Worm (Caenorhabditis elegans) whole organism, late embryonic: Measurements from ENCODE around the gene aqp-3.

Source experiments
- C08G9.2 ChIP-seq: sonication (generic microtip); optimal IDR thresholded peaks from 2 replicates; lab custom pipeline; 2016; ENCODE audit warnings: mild to moderate bottlenecking, missing genetic modification characterization, moderate library complexity, missing compliant biosample characterization
- F13H6.1 ChIP-seq: sonication (generic microtip); optimal IDR thresholded peaks from 2 replicates; lab custom pipeline; 2016; ENCODE audit warnings: missing genetic modification characterization, missing compliant biosample characterization
- K02D7.2 ChIP-seq: sonication (generic microtip); optimal IDR thresholded peaks from 2 replicates; lab custom pipeline; 2017; ENCODE audit warnings: mild to moderate bottlenecking, missing genetic modification characterization, missing compliant biosample characterization
- K09A11.1 ChIP-seq: sonication (generic microtip); optimal IDR thresholded peaks from 2 replicates; lab custom pipeline; 2017; ENCODE audit warnings: antibody characterized with exemption, mild to moderate bottlenecking, missing genetic modification characterization, missing compliant biosample characterization; ENCODE audit not compliant: insufficient read depth
- T23F11.4 ChIP-seq: fragments of 200-800 bp; sonication (Bioruptor generic); optimal IDR thresholded peaks from 2 replicates; lab custom pipeline; 2018; ENCODE audit warnings: mild to moderate bottlenecking, missing genetic modification characterization, missing compliant biosample characterization
- Y22D7AL.16 ChIP-seq: sonication (generic microtip); optimal IDR thresholded peaks from 2 replicates; lab custom pipeline; 2016; ENCODE audit warnings: missing genetic modification characterization, missing compliant biosample characterization
- ama-1 ChIP-seq: fragments of 150-350 bp; optimal IDR thresholded peaks from 2 replicates; lab custom pipeline; 2014
- ceh-14 ChIP-seq: sonication (generic microtip); optimal IDR thresholded peaks from 2 replicates; lab custom pipeline; 2016; ENCODE audit warnings: missing genotype, missing genetic modification characterization, missing compliant biosample characterization
- ceh-18 ChIP-seq: sonication (generic microtip); optimal IDR thresholded peaks from 2 replicates; lab custom pipeline; 2016; ENCODE audit warnings: missing genetic modification characterization, missing compliant biosample characterization
- ceh-19 ChIP-seq: fragments of 200-800 bp; sonication (Bioruptor generic); optimal IDR thresholded peaks from 2 replicates; lab custom pipeline; 2018; ENCODE audit warnings: mild to moderate bottlenecking, missing genetic modification characterization, missing compliant biosample characterization
- ceh-2 ChIP-seq: sonication (generic microtip); optimal IDR thresholded peaks from 2 replicates; lab custom pipeline; 2016; ENCODE audit warnings: missing genotype, missing genetic modification characterization, missing compliant biosample characterization
- ceh-24 ChIP-seq: sonication (generic microtip); optimal IDR thresholded peaks from 2 replicates; lab custom pipeline; 2016; ENCODE audit warnings: mild to moderate bottlenecking, missing genetic modification characterization, missing compliant biosample characterization
- ceh-30 ChIP-seq: fragments of 150-350 bp; optimal IDR thresholded peaks from 2 replicates; lab custom pipeline; 2014; ENCODE audit warnings: missing biosample characterization, missing genetic modification characterization
- ceh-31 ChIP-seq: sonication (generic microtip); optimal IDR thresholded peaks from 2 replicates; lab custom pipeline; 2016; ENCODE audit warnings: missing genetic modification characterization, missing compliant biosample characterization
- ceh-45 ChIP-seq: fragments of 200-800 bp; sonication (Bioruptor generic); IDR thresholded peaks from 2 replicates; pipeline ENCODE4 v1.3.6; 2022; ENCODE audit warnings: missing genetic modification reagents, missing genetic modification characterization, missing compliant biosample characterization
- ceh-48 ChIP-seq: sonication (generic microtip); optimal IDR thresholded peaks from 2 replicates; lab custom pipeline; 2016; ENCODE audit warnings: missing genetic modification characterization, inconsistent platforms, missing compliant biosample characterization
- ceh-6 ChIP-seq: fragments of 200-800 bp; sonication (Bioruptor generic); optimal IDR thresholded peaks from 2 replicates; lab custom pipeline; 2018; ENCODE audit warnings: mild to moderate bottlenecking, missing genetic modification characterization, missing compliant biosample characterization
- dmd-4 ChIP-seq: sonication (generic microtip); optimal IDR thresholded peaks from 2 replicates; lab custom pipeline; 2016; ENCODE audit warnings: borderline replicate concordance, missing genetic modification characterization, missing compliant biosample characterization
- dve-1 ChIP-seq: sonication (generic microtip); optimal IDR thresholded peaks from 2 replicates; lab custom pipeline; 2017; ENCODE audit warnings: antibody characterized with exemption, mild to moderate bottlenecking, missing genetic modification characterization, missing compliant biosample characterization
- elt-2 ChIP-seq: sonication (generic microtip); optimal IDR thresholded peaks from 2 replicates; lab custom pipeline; 2016; ENCODE audit warnings: missing genetic modification reagents, missing genetic modification characterization, missing compliant biosample characterization
- elt-4 ChIP-seq: sonication (generic microtip); optimal IDR thresholded peaks from 2 replicates; lab custom pipeline; 2016; ENCODE audit warnings: missing genetic modification characterization, missing compliant biosample characterization
- eyg-1 ChIP-seq: sonication (generic microtip); optimal IDR thresholded peaks from 2 replicates; lab custom pipeline; 2016; ENCODE audit warnings: missing genotype, missing genetic modification characterization, missing compliant biosample characterization
- fax-1 ChIP-seq: sonication (generic microtip); optimal IDR thresholded peaks from 2 replicates; lab custom pipeline; 2016; ENCODE audit warnings: missing genotype, missing genetic modification characterization, missing compliant biosample characterization
- fkh-10 ChIP-seq: fragments of 150-350 bp; optimal IDR thresholded peaks from 2 replicates; lab custom pipeline; 2014; ENCODE audit warnings: missing biosample characterization, missing genetic modification reagents, missing genetic modification characterization
- fkh-6 ChIP-seq: sonication (generic microtip); optimal IDR thresholded peaks from 2 replicates; lab custom pipeline; 2016; ENCODE audit warnings: missing genetic modification characterization, missing compliant biosample characterization
- gmeb-2 ChIP-seq: sonication (generic microtip); optimal IDR thresholded peaks from 2 replicates; lab custom pipeline; 2016; ENCODE audit warnings: missing genetic modification characterization, inconsistent platforms, missing compliant biosample characterization
- hlh-15 ChIP-seq: sonication (generic microtip); optimal IDR thresholded peaks from 2 replicates; lab custom pipeline; 2016; ENCODE audit warnings: missing genetic modification characterization, missing compliant biosample characterization
- hlh-6 ChIP-seq: sonication (generic microtip); optimal IDR thresholded peaks from 2 replicates; lab custom pipeline; 2016; ENCODE audit warnings: missing genotype, missing genetic modification characterization, missing compliant biosample characterization
- hlh-8 ChIP-seq: sonication (generic microtip); optimal IDR thresholded peaks from 2 replicates; lab custom pipeline; 2016; ENCODE audit warnings: missing genotype, missing genetic modification characterization, missing compliant biosample characterization
- lim-6 ChIP-seq: sonication (generic microtip); optimal IDR thresholded peaks from 2 replicates; lab custom pipeline; 2016; ENCODE audit warnings: missing genetic modification characterization, missing compliant biosample characterization
- nhr-11 ChIP-seq: fragments of 150-350 bp; optimal IDR thresholded peaks from 2 replicates; lab custom pipeline; 2014; ENCODE audit warnings: missing biosample characterization, missing genetic modification characterization
- npax-4 ChIP-seq: sonication (generic microtip); optimal IDR thresholded peaks from 2 replicates; lab custom pipeline; 2016; ENCODE audit warnings: missing genetic modification characterization, missing compliant biosample characterization
- pat-9 ChIP-seq: fragments of 200-800 bp; sonication (Bioruptor generic); optimal IDR thresholded peaks from 2 replicates; lab custom pipeline; 2018; ENCODE audit warnings: mild to moderate bottlenecking, missing genetic modification characterization, moderate library complexity, missing compliant biosample characterization
- pha-4 ChIP-seq: fragments of 150-350 bp; optimal IDR thresholded peaks from 2 replicates; lab custom pipeline; 2018; ENCODE audit warnings: missing biosample characterization, missing genetic modification reagents, missing genetic modification characterization
- pqm-1 ChIP-seq: sonication (generic microtip); optimal IDR thresholded peaks from 2 replicates; lab custom pipeline; 2016; ENCODE audit warnings: missing genetic modification characterization, missing compliant biosample characterization
- pros-1 ChIP-seq: fragments of 150-350 bp; optimal IDR thresholded peaks from 2 replicates; lab custom pipeline; 2014; ENCODE audit warnings: missing biosample characterization, missing genetic modification reagents, missing genetic modification characterization
- ref-2 ChIP-seq: sonication (generic microtip); optimal IDR thresholded peaks from 2 replicates; lab custom pipeline; 2016; ENCODE audit warnings: missing genetic modification characterization, missing compliant biosample characterization
- sdc-2 ChIP-seq: sonication (generic microtip); optimal IDR thresholded peaks from 2 replicates; lab custom pipeline; 2016; ENCODE audit warnings: missing genotype, missing genetic modification characterization, missing compliant biosample characterization
- sox-2 ChIP-seq: fragments of 200-800 bp; sonication (Bioruptor generic); IDR thresholded peaks from 2 replicates; pipeline ENCODE4 v1.3.6; 2022; ENCODE audit warnings: missing genetic modification reagents, missing genetic modification characterization, missing compliant biosample characterization
- sox-4 ChIP-seq: sonication (generic microtip); optimal IDR thresholded peaks from 2 replicates; lab custom pipeline; 2017; ENCODE audit warnings: mild to moderate bottlenecking, missing genetic modification characterization, inconsistent platforms, missing compliant biosample characterization
- tbx-7 ChIP-seq: sonication (generic microtip); optimal IDR thresholded peaks from 2 replicates; lab custom pipeline; 2016; ENCODE audit warnings: missing genotype, missing genetic modification characterization, missing compliant biosample characterization
- ttx-3 ChIP-seq: sonication (generic microtip); optimal IDR thresholded peaks from 2 replicates; lab custom pipeline; 2016; ENCODE audit warnings: missing genetic modification reagents, missing genetic modification characterization, missing compliant biosample characterization
- unc-3 ChIP-seq, 2 experiments: fragments of 200-800 bp in 1 of 2; sonication (Bioruptor generic) in 1 of 2; sonication (generic microtip) in 1 of 2; conservative IDR thresholded peaks in 1 of 2; optimal IDR thresholded peaks in 1 of 2; 2 replicates each; pipeline versions ENCODE4 v1.3.6 to Lab custom; 2016 to 2022; ENCODE audit warnings: missing compliant biosample characterization in 2 of 2, missing genetic modification characterization in 2 of 2, missing genetic modification reagents in 1 of 2
- unc-42 ChIP-seq: sonication (generic microtip); optimal IDR thresholded peaks from 2 replicates; lab custom pipeline; 2016; ENCODE audit warnings: missing genotype, missing genetic modification characterization, missing compliant biosample characterization
- unc-55 ChIP-seq: sonication (generic microtip); optimal IDR thresholded peaks from 2 replicates; lab custom pipeline; 2017; ENCODE audit warnings: missing biosample characterization, missing genetic modification reagents, missing genetic modification characterization
- unc-86 ChIP-seq: sonication (generic microtip); optimal IDR thresholded peaks from 2 replicates; lab custom pipeline; 2016; ENCODE audit warnings: missing genetic modification characterization, missing compliant biosample characterization

The aqp-3 gene

ce11 chrIV:10933062-10933552 lies 33.2 kb downstream of the aqp-3 start, which contains the start of the genes dnc-1 and lsm-7 (continued):
- TF ChIP-seq lim-6 (tag; lab: Kevin White, UChicago) = no peak
- no peak for TF ChIP-seq ceh-2 (tag; lab: Kevin White, UChicago)
- TF ChIP-seq ceh-31 (tag; lab: Kevin White, UChicago) = peak; percentile 20
- TF ChIP-seq hlh-6 (tag; lab: Kevin White, UChicago) = no peak
- TF ChIP-seq sox-4 (tag; lab: Kevin White, UChicago) = no peak
- no peak for TF ChIP-seq fax-1 (tag; lab: Kevin White, UChicago)
- TF ChIP-seq ceh-48 = peak; percentile 36

- TF ChIP-seq C08G9.2 (no peak), unc-86 (no peak), dmd-4 (tag; lab: Kevin White, UChicago) (no peak), ceh-24 (tag; lab: Kevin White, UChicago) (no peak), T23F11.4 (GFP tag; lab: Kevin White, UChicago) (no peak), tbx-7 (tag; lab: Kevin White, UChicago) (no peak), elt-4 (tag; lab: Kevin White, UChicago) (no peak), ceh-19 (no peak), unc-55 (no peak), dve-1 (tag; lab: Kevin White, UChicago) (no peak), gmeb-2 (tag; lab: Kevin White, UChicago) (no peak), pha-4 (tag; lab: Kevin White, UChicago) (no peak), ama-1 (lab: Kevin White, UChicago) (no peak), ref-2 (tag; lab: Kevin White, UChicago) (no peak)
These were observed 46.5 kb downstream of the aqp-3 start, which contains the start of gene rbr-2 for ce11 chrIV:10919770-10920169. TSS of gene rbr-2 (plus strand) at chrIV:10920070.

ce11 chrIV:10918877-10919560 lies 47.2 kb downstream of the aqp-3 start:
- TF ChIP-seq F13H6.1 = peak; percentile 6
- TF ChIP-seq sdc-2 (tag; lab: Kevin White, UChicago) = no peak
- no peak for TF ChIP-seq eyg-1 (tag; lab: Kevin White, UChicago)
- TF ChIP-seq tbx-7 (tag; lab: Kevin White, UChicago) = no peak
- TF ChIP-seq ama-1 (lab: Kevin White, UChicago) = no peak
- no peak for TF ChIP-seq hlh-8 (tag; lab: Kevin White, UChicago)
- TF ChIP-seq sox-2 (GFP tag; lab: Robert Waterston, UW) = no peak
- no peak for TF ChIP-seq hlh-15
- TF ChIP-seq K02D7.2 = no peak
- peak; percentile 56 for TF ChIP-seq ref-2 (tag; lab: Kevin White, UChicago)
- no peak for TF ChIP-seq fax-1 (tag; lab: Kevin White, UChicago)
- TF ChIP-seq ceh-19 = peak; percentile 10
- no peak for TF ChIP-seq lim-6 (tag; lab: Kevin White, UChicago)
- no peak for TF ChIP-seq Y22D7AL.16 (tag; lab: Kevin White, UChicago)
- TF ChIP-seq ceh-18 = peak; percentile 77
- TF ChIP-seq C08G9.2 = no peak
- TF ChIP-seq gmeb-2 (tag; lab: Kevin White, UChicago) = no peak
- no peak for TF ChIP-seq ceh-24 (tag; lab: Kevin White, UChicago)
- no peak for TF ChIP-seq nhr-11 (tag; lab: Kevin White, UChicago)
- no peak for TF ChIP-seq fkh-6 (tag; lab: Kevin White, UChicago)
- no peak for TF ChIP-seq elt-2 (tag; lab: Kevin White, UChicago)
- no peak for TF ChIP-seq dmd-4 (tag; lab: Kevin White, UChicago)
- no peak for TF ChIP-seq ttx-3 (tag; lab: Kevin White, UChicago)
- peak; percentile 51 for TF ChIP-seq unc-42
- TF ChIP-seq K09A11.1 = no peak
- TF ChIP-seq ceh-45 (GFP tag; lab: Robert Waterston, UW) = no peak
- no peak for TF ChIP-seq fkh-10 (GFP tag; lab: Kevin White, UChicago)
- TF ChIP-seq ceh-6 (GFP tag; lab: Kevin White, UChicago) = no peak
- no peak for TF ChIP-seq dve-1 (tag; lab: Kevin White, UChicago)
- TF ChIP-seq hlh-6 (tag; lab: Kevin White, UChicago) = no peak
- no peak for TF ChIP-seq npax-4
- no peak for TF ChIP-seq pqm-1 (tag; lab: Kevin White, UChicago)
- no peak for TF ChIP-seq unc-3 (GFP tag; conservative IDR thresholded peaks at IDR 0.05; lab: Robert Waterston, UW)
- no peak for TF ChIP-seq unc-3 (tag; optimal IDR thresholded peaks at IDR 0.05; lab: Kevin White, UChicago)
- TF ChIP-seq pros-1 (tag; lab: Kevin White, UChicago) = no peak
- TF ChIP-seq pat-9 (tag; lab: Kevin White, UChicago) = no peak
- no peak for TF ChIP-seq T23F11.4 (GFP tag; lab: Kevin White, UChicago)
- TF ChIP-seq ceh-30 (tag; lab: Kevin White, UChicago) = no peak
- TF ChIP-seq ceh-14 (tag; lab: Kevin White, UChicago) = no peak
